Fruit fly (Drosophila melanogaster) whole organism: Measurements from ENCODE around the gene Arts.

Source experiments
- CG8478 ChIP-seq: fragments of >200 bp; optimal IDR thresholded peaks from 2 replicates; lab custom pipeline; 2018; ENCODE audit warnings: inconsistent platforms
- Dll ChIP-seq: fragments of >200 bp; optimal IDR thresholded peaks from 2 replicates; lab custom pipeline; 2017
- EcR ChIP-seq, 2 experiments: fragments of >200 bp; optimal IDR thresholded peaks; 2 replicates each; lab custom pipeline; 2017; ENCODE audit warnings: missing biosample characterization in 2 of 2, missing genetic modification characterization in 2 of 2, missing genetic modification reagents in 2 of 2
- pan ChIP-seq: fragments of >200 bp; optimal IDR thresholded peaks from 2 replicates; lab custom pipeline; 2017
- psq ChIP-seq: fragments of >200 bp; optimal IDR thresholded peaks from 2 replicates; lab custom pipeline; 2017
- usp ChIP-seq: fragments of >200 bp; optimal IDR thresholded peaks from 2 replicates; lab custom pipeline; 2017; ENCODE audit warnings: missing biosample characterization, missing genetic modification characterization, mixed read lengths

The Arts gene

DNA sequence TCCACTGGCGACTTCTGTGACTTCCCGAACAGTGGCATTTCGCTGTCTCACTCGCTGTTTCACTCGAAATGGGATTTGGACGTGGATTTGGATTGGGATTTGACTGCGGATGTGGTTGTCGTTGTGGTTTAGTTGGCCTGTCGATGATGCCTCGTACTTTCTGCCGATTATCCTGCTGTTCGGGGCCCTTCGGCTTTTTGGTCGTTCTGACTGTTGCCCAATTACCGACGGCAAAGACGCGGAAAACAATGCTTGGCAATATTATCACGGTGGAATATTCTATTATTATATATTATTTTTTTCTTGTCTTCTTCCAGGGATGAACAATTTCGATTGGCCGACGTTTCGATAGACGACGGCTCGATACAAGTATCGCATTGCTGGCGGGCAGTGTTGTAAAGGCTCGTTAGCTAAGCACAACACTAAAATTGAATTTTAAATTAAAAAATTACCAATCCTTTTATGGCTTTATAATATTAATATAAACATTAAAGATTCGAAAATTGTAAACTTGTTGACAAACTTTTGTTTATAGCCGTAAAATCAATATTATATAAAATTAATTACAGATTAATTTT, 12.6 kb downstream of the Arts start, which contains the start of gene Mo25:
TSS of gene Mo25 (minus strand) at position 341 of the 578 bp plus-strand sequence.
- TF ChIP-seq CG8478 (peak; percentile 18), usp (GFP tag; lab: Kevin White, UChicago) (no peak), EcR (GFP tag; optimal IDR thresholded peaks at IDR 0.05; lab: Kevin White, UChicago) (no peak), Dll (lab: Kevin White, UChicago) (no peak), pan (lab: Kevin White, UChicago) (no peak), psq (lab: Kevin White, UChicago) (no peak)

DNA sequence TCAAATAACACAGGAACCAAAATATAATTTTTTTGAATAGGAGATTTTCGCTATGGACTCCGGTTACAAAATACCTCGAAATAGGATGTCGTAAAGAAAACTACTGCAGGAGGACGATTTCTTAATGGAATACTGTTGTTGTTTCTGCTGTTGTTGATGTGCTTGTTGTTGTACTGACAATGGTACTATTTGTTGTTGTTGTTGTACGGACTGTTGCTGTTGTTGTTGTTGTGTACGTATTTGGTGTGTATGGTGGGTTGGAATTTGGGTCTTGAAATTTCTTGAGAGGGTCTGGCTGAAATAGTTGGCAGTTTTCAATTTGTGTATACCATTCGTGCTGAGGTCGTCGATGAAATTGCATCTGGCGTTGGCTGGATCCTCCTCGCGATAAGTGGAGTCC, 23.5 kb downstream of the Arts start:
- TF ChIP-seq EcR (GFP tag; optimal IDR thresholded peaks at IDR 0.05; lab: Kevin White, UChicago) (no peak), Dll (lab: Kevin White, UChicago) (no peak), usp (GFP tag; lab: Kevin White, UChicago) (no peak), pan (lab: Kevin White, UChicago) (no peak), psq (lab: Kevin White, UChicago) (no peak), CG8478 (no peak)

DNA sequence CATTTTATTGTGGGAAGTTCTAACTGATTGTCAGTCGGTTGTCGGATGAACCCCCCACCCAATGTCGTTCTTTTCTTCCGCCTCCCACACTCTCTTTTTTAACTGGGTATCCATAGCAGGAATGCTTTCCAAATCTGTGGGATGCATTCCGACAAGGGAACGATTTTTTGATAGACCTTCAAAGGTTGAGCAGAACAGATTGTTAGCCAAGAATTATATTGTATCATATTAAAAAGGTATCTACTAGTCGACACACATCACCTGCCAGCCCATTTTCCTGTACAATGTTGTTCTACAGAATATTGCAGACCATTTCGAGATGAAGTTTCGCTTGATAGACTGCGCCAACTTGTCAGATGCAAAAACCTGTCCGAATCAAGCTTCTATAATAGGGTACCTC, 27.1 kb downstream of the Arts start:
- TF ChIP-seq CG8478 (no peak), pan (lab: Kevin White, UChicago) (no peak), psq (lab: Kevin White, UChicago) (no peak), Dll (lab: Kevin White, UChicago) (no peak), usp (GFP tag; lab: Kevin White, UChicago) (no peak), EcR (GFP tag; optimal IDR thresholded peaks at IDR 0.05; lab: Kevin White, UChicago) (no peak)

DNA sequence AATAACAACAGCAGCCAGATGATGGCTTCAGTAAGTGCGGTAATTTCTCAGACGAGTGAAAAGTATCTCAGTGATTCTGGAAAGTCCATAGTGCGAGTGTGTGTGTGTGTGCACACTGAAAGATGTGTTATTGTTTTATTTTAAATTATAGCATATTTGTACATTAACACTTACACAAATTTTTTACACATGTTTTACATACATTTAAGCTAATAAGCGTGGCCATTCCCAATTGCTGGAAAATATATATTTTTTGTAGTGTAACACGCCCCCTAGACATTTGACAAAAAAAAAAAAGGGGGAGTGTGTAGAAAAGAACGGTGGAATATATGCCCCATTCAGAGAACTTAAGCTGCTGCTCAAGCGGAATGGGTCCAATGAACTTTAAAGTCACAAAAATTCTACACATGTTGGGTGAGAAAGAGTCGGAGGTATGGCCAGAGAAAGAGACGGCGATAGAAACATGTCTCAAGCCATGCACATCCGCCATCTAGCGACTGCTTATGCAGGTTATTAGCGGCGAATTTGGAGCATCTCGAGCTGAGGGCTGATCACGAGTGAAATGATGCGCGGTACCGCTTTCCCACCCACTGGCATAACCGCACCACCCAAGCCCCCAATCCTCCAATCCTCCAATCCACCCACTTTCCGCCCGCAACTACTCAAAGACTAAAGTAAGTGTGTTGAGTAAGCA, 29.3 kb downstream of the Arts start:
- TF ChIP-seq CG8478 (no peak), EcR (GFP tag; optimal IDR thresholded peaks at IDR 0.05; lab: Kevin White, UChicago) (no peak), Dll (lab: Kevin White, UChicago) (no peak), psq (lab: Kevin White, UChicago) (no peak), usp (GFP tag; lab: Kevin White, UChicago) (no peak), pan (lab: Kevin White, UChicago) (no peak)

DNA sequence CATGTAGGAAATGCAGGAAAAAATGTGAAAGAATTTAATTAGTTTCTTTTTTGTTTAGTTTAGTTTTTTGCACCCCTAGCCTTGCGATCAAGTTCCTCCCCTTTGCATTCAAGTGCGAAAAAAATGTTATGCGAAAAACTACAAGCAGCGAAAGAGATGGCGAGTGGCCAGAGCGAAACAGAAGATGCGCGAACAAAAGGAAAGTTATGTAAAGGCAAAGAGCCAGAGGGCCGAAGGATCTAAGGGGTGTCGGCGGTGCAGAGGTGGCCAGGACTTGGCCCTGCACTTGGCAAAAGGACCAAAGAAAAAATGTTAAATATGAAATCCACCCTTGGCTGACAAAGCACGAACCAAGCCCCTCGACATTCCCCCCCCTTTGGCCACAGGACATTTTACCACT, 31.4 kb downstream of the Arts start:
- TF ChIP-seq EcR (GFP tag; optimal IDR thresholded peaks at IDR 0.05; lab: Kevin White, UChicago) (no peak), CG8478 (no peak), Dll (lab: Kevin White, UChicago) (no peak), pan (lab: Kevin White, UChicago) (no peak), psq (lab: Kevin White, UChicago) (no peak), usp (GFP tag; lab: Kevin White, UChicago) (no peak)

DNA sequence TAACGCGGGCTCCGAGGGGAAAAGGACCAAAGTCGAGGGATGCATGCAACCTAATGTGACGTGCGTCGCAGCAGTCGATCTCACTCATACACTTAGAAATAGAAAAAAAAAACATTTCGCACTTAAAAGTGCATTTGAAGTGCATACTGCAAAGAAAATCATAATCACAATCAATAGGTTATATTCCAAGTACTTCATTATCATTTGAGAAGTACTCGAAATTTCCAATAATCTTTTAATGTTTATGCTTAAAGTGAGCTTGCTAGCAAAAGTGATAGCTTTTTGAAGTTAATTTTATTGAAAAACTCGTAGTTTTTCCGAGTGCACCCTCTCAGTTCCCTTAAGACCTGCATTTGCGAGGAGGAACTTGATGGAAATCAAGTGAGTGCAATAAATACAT, 31.9 kb downstream of the Arts start:
- TF ChIP-seq pan (lab: Kevin White, UChicago) (no peak), EcR (GFP tag; optimal IDR thresholded peaks at IDR 0.05; lab: Kevin White, UChicago) (no peak), usp (GFP tag; lab: Kevin White, UChicago) (no peak), CG8478 (no peak), psq (lab: Kevin White, UChicago) (no peak), Dll (lab: Kevin White, UChicago) (no peak)

DNA sequence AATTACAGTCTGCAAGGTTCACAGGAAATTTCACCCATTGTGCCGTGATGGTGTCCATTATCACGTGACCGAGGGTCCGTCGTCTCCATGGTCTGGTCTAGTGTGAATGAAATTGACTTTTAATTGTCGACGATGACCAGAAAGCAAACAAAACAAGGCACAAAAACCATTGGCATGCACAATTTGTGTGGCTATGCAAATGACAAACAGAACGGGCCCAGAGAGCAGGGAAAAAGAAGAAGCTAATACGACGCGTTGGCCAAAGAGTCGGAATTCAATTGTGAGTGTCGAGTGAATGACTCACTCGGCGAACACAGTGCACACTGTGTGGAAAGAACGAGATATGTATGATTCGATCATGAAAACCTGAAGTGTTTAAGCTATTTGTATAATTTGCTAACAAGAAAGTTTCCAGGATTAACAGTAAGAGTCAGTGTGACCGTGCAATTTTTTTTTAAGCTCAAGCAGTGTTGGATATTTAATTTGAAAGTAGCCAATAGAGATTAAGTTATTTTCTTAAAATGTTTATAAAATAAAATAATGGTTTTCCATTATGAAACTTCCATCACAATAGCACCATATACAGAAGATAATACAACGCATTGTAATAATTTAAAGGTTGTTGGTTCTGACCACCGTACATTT, 33.0 kb downstream of the Arts start:
- TF ChIP-seq Dll (lab: Kevin White, UChicago) (no peak), pan (lab: Kevin White, UChicago) (no peak), psq (lab: Kevin White, UChicago) (no peak), usp (GFP tag; lab: Kevin White, UChicago) (no peak), EcR (GFP tag; optimal IDR thresholded peaks at IDR 0.05; lab: Kevin White, UChicago) (no peak), CG8478 (no peak)

DNA sequence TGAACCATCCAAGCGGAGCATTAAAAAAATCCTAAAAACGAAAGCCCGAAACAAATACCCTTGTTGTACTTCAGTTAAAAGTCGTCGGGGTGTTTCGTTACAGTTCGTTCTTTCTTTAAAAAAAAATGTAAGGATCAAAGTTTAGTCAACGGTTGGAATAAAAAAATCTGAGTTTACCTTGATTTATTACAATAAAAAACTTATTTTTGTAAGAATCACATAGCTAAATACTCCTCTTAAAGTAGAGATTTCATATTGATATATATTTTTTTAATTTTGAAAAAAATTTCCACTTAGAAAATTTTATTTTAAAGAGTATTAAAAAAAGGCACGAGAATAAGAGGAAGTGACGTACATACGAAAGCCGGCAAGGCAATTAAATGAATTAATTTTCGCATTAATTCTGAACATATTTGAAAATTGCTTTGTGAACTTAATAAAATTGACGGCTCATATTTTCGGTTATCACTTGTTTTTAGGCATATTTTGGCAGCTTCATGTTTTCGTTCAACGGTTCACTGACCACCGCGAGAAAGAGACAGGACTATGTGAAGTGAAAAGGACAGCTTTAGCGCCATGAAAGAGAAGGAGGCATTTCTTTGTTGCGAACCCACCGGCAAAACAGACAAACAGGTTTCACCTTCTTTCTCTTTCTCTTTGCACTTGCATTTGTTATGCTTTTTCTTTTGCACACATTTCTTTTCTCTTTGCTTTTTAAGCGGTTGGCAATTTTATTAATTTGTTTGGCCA, 36.2 kb downstream of the Arts start:
- no peak for TF ChIP-seq pan (lab: Kevin White, UChicago)
- peak; percentile 82 to 87 for TF ChIP-seq EcR (GFP tag; optimal IDR thresholded peaks at IDR 0.05; lab: Kevin White, UChicago)
- peak; percentile 11 for TF ChIP-seq CG8478

DNA sequence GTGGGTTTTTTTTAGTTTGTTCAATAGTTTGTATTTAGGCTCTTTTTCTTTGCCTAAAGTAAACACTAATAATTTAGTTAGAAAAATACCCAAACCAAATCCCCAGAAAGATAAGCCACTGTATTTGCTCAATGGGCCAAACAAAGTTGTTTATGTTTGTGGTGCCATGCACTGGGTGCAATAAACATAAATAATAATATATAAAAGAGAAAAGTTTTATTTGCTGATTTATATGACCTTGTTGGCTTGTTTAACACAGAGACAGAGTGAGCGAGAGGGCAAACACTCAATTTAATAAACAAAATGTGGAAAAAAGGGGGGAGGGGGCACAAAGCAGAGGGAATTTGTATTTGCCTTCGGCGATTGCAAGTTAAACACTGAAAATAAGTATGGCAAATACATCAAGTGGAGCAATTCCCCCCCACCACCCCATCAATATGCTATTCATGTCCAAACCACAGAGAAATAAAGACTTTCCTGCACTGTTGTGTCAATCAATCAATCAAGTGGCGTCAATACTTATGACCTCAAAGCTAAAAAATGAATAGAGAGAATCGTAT, 37.9 kb downstream of the Arts start:
- TF ChIP-seq EcR (GFP tag; optimal IDR thresholded peaks at IDR 0.05; lab: Kevin White, UChicago), result no peak
- no peak for TF ChIP-seq usp (GFP tag; lab: Kevin White, UChicago)
- no peak for TF ChIP-seq psq (lab: Kevin White, UChicago)
- no peak for TF ChIP-seq Dll (lab: Kevin White, UChicago)
- no peak for TF ChIP-seq CG8478
- no peak for TF ChIP-seq pan (lab: Kevin White, UChicago)

DNA sequence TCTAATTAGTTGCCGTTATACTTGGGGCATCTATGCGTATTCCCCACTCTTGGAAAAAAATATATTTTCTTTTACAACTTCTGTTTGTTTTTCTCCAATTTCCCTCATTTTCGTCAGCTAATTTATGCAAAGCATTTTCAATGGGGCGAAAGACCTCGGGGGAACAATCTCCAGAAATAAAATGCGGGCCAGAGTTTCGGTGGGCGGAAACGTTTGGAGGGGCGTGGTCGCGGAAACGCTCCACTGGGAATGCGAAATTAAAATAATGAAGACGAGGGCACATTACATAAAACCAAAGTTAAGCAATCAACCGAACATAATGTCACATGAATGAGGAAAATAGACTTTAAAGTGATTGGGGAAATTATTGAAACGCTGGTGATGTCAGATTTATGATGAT, 38.4 kb downstream of the Arts start:
- TF ChIP-seq psq (lab: Kevin White, UChicago), result no peak
- TF ChIP-seq CG8478, result no peak
- TF ChIP-seq Dll (lab: Kevin White, UChicago), result no peak
- no peak for TF ChIP-seq usp (GFP tag; lab: Kevin White, UChicago)
- no peak for TF ChIP-seq pan (lab: Kevin White, UChicago)
- TF ChIP-seq EcR (GFP tag; optimal IDR thresholded peaks at IDR 0.05; lab: Kevin White, UChicago), result no peak

DNA sequence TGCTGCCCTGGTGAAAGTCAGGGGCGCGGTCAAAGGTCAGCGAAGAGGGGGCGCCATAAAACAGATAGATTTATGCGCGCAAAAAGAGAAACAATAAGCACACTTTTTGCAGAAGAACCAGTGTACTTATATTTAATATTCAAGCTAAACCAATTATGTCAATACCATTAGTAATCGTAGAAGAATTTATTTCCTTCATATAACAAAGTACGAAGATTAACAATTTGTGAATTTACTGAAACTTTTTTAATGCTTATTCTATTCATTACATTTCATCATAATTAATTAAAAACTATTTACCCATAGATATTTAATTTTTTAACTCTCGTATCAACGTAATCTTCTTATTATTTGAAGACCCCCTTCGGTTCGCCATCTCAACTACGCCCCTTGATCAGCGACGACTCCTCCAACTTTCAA, 39.4 kb downstream of the Arts start:
- TF ChIP-seq Dll (lab: Kevin White, UChicago), result no peak
- TF ChIP-seq usp (GFP tag; lab: Kevin White, UChicago), result no peak
- no peak for TF ChIP-seq pan (lab: Kevin White, UChicago)
- TF ChIP-seq CG8478, result no peak
- TF ChIP-seq psq (lab: Kevin White, UChicago), result no peak
